Fruit fly (Drosophila melanogaster): ENCODE data around the gene rept.

DNA sequence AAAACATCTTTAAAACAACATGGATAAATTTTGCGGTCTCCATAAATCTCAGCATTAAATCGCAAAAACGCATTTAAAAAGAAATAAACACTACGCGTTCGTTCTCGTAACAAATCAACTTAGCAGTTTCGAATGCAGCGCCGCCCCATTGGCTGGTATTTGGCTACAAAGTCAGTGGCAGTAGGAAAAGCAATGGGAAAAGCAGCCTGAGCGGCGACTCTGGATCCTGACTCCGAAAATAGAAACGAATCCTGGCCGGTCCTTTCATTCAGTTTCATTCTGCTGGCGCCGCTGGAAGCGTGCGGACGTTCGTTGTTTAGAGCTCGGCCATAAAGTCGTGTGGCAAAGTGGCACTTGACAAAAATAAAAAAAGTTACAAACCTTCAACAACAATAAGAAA lies 20.4 kb downstream of the rept start, which contains the start of gene CG14086:
- TF ChIP-seq CG8159 (tag; optimal IDR thresholded peaks at IDR 0.05) (no peak), Snoo (tag; optimal IDR thresholded peaks at IDR 0.05) (no peak), CG12605 (GFP tag; IDR thresholded peaks at IDR 0.05) (no peak), CG8301 (tag; optimal IDR thresholded peaks at IDR 0.05) (no peak), EcR (GFP tag; optimal IDR thresholded peaks at IDR 0.05) (no peak), Pif1A (GFP tag; optimal IDR thresholded peaks at IDR 0.05) (no peak), gl (tag; optimal IDR thresholded peaks at IDR 0.05) (no peak), fd96Ca (GFP tag; IDR thresholded peaks at IDR 0.05) (no peak), rn (GFP tag; IDR thresholded peaks at IDR 0.05) (no peak), CG13204 (GFP tag; optimal IDR thresholded peaks at IDR 0.05) (no peak), CG14655 (GFP tag; optimal IDR thresholded peaks at IDR 0.05) (no peak), CG10348 (GFP tag; IDR thresholded peaks at IDR 0.05) (no peak), CG32121 (GFP tag; IDR thresholded peaks at IDR 0.05) (no peak)

All from whole organism, pupa.